Worm (Caenorhabditis elegans): ENCODE measurements around the gene C04C11.1.

DNA sequence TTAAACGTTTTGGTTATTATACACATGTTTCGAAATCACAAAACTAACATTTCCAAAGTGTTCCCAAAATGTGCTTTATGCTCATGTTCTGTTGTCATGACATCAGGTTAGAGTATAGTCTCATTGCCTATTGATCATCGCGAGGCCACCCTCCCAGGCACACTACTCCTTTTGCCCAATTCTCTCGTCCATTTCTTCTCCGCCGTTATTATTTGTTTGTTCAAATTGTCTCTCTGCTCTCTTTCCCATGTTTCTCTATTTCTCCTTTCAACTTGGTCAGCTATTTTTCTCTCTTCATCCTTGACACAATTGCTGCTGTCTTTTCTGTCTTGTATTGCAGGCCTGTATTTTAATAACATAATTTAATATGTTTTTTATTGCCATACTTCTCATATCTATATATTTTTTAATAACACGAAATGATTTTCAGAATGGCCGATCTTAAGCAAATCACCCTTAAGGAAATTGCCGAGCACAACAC lies 18.9 kb upstream of the C04C11.1 start, which contains the start of gene cytb-5.1:
- no peak for TF ChIP-seq ztf-23 (GFP tag; IDR thresholded peaks at IDR 0.05)
- no peak for TF ChIP-seq klf-2 (GFP tag; conservative IDR thresholded peaks at IDR 0.05)
- no peak for TF ChIP-seq ref-1 (GFP tag; conservative IDR thresholded peaks at IDR 0.05)
- no peak for TF ChIP-seq cog-1 (tag; optimal IDR thresholded peaks at IDR 0.05)

Data from whole organism, midembryonic.